Fruit fly (Drosophila melanogaster): ENCODE data around the gene hb.

Gene hb

dm6 chr3R:8701197-8701596 is 3.6 kb upstream of the hb start:
- TF ChIP-seq Sin3A (optimal IDR thresholded peaks at IDR 0.05): no peak

dm6 chr3R:8700660-8701059 is 3.0 kb upstream of the hb start:
- TF ChIP-seq h (optimal IDR thresholded peaks at IDR 0.05) (no peak), psq (optimal IDR thresholded peaks at IDR 0.05) (no peak)

DNA sequence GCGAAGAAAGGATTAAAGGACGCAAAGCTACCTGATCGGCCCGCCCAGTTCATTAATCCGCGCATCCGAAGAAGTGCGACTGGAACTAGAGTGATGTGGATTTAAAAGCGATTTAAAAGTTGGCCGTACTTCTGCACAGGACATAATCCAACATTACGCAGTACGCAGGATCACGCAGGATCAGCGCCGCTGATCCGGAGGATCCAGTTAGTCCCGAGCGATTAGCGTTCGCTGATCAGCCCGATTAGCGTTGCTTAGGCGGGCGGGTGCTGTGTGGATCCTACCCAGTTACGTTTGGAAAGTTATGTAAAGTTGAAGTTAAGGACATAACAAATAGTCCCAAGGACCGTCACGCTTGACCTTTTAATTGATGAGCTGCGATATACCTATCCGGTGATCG is 1.6 kb upstream of the hb start:
- TF ChIP-seq ttk (optimal IDR thresholded peaks at IDR 0.05) (no peak), insv (optimal IDR thresholded peaks at IDR 0.05) (no peak), h (optimal IDR thresholded peaks at IDR 0.05) (no peak), psq (optimal IDR thresholded peaks at IDR 0.05) (no peak), Sin3A (optimal IDR thresholded peaks at IDR 0.05) (no peak)

DNA sequence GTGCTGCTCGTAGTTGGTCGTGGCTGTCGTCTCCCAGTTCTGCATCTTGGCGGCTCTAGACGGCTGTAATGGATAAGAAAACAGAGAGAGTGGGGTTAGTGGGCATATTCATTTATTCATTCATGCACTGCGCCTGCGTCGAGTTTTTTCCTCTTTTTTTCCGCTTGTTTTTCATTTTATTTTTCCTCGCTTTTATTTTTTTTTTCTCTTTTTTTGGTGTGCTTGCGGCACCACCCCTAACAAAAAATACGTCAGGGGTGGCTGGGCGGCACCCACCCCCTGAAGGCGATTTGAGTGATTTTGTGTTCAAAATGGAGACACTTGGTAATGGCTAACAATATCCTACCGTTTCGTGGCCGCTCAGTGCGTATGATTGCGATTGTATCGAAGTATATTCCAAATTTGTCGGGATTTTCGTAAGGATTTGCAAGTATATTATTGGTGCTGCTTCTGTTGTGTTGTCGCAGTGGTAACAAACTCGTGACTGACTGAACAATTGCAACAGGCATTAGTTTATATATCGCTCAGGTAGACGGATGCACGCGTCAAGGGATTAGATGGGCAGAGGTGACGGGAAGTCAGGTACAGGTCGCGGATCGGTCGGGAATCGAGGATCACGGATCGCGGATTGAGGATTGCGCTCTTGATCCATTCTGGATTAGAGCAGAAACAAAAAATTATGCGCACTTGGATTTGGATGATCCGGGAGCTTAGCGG is 3.4 kb downstream of the hb start:
- TF ChIP-seq Sin3A (optimal IDR thresholded peaks at IDR 0.05) (no peak), insv (optimal IDR thresholded peaks at IDR 0.05) (no peak), psq (optimal IDR thresholded peaks at IDR 0.05) (no peak)

- TF ChIP-seq Myc (optimal IDR thresholded peaks at IDR 0.05) (no peak), insv (optimal IDR thresholded peaks at IDR 0.05) (no peak), Sin3A (optimal IDR thresholded peaks at IDR 0.05) (no peak), h (optimal IDR thresholded peaks at IDR 0.05) (no peak), ttk (optimal IDR thresholded peaks at IDR 0.05) (no peak), psq (optimal IDR thresholded peaks at IDR 0.05) (no peak)
Measured at dm6 chr3R:8686446-8686845, 11.2 kb downstream of the hb start.

- TF ChIP-seq Sin3A (optimal IDR thresholded peaks at IDR 0.05): no peak
- TF ChIP-seq psq (optimal IDR thresholded peaks at IDR 0.05): no peak
- TF ChIP-seq insv (optimal IDR thresholded peaks at IDR 0.05): no peak
- TF ChIP-seq Myc (optimal IDR thresholded peaks at IDR 0.05): no peak
Measured at dm6 chr3R:8684328-8685177, 13.1 kb downstream of the hb start, which contains the start of gene CG44227. CG44227 (minus strand) TSS chr3R:8685176.

- TF ChIP-seq h (optimal IDR thresholded peaks at IDR 0.05) (no peak), insv (optimal IDR thresholded peaks at IDR 0.05) (no peak), Sin3A (optimal IDR thresholded peaks at IDR 0.05) (no peak), Myc (optimal IDR thresholded peaks at IDR 0.05) (no peak), ttk (optimal IDR thresholded peaks at IDR 0.05) (no peak), psq (optimal IDR thresholded peaks at IDR 0.05) (no peak)
Measured at dm6 chr3R:8683280-8683679, 14.3 kb downstream of the hb start.

- TF ChIP-seq insv (optimal IDR thresholded peaks at IDR 0.05) (no peak), psq (optimal IDR thresholded peaks at IDR 0.05) (no peak), Myc (optimal IDR thresholded peaks at IDR 0.05) (no peak), h (optimal IDR thresholded peaks at IDR 0.05) (no peak), ttk (optimal IDR thresholded peaks at IDR 0.05) (no peak), Sin3A (optimal IDR thresholded peaks at IDR 0.05) (no peak)
Measured at dm6 chr3R:8680611-8681010, 17.0 kb downstream of the hb start.

- TF ChIP-seq insv (optimal IDR thresholded peaks at IDR 0.05) (no peak), Sin3A (optimal IDR thresholded peaks at IDR 0.05) (no peak), psq (optimal IDR thresholded peaks at IDR 0.05) (no peak), Myc (optimal IDR thresholded peaks at IDR 0.05) (no peak), h (optimal IDR thresholded peaks at IDR 0.05) (no peak), ttk (optimal IDR thresholded peaks at IDR 0.05) (no peak)
Measured at dm6 chr3R:8679934-8680333, 17.7 kb downstream of the hb start, which contains the start of gene CG33325. CG33325 (minus strand) TSS chr3R:8680034.

- TF ChIP-seq h (optimal IDR thresholded peaks at IDR 0.05): no peak
- no peak for TF ChIP-seq ttk (optimal IDR thresholded peaks at IDR 0.05)
- no peak for TF ChIP-seq psq (optimal IDR thresholded peaks at IDR 0.05)
- TF ChIP-seq Myc (optimal IDR thresholded peaks at IDR 0.05): no peak
- no peak for TF ChIP-seq Sin3A (optimal IDR thresholded peaks at IDR 0.05)
- no peak for TF ChIP-seq insv (optimal IDR thresholded peaks at IDR 0.05)
Measured at dm6 chr3R:8676560-8677000, 21.0 kb downstream of the hb start, which contains the start of the genes Unc50, CG11755 and CG8043. Unc50 (minus strand) TSS chr3R:8676613. CG11755 (plus strand) TSS chr3R:8676915. CG8043 (plus strand) TSS chr3R:8676915.

DNA sequence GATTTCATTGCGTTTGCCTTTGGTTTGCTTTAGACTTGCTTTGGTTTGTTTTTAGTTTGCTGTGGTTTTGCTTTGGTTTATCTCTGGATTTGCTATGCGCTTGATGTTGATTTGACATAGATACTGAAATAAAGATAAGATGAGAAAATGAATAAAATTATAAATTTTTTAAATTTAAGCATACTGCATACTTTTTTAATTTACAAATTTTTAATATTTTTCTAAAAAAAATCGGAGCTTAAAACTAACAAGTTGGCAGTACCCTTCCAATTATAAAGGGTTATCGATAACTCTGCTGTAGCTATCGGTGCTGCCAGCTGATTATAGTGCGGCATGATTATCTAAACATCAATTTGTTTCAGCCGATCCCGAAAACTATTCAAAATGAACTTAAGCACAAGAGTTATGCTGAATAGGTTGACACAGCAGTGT is 23.8 kb downstream of the hb start, which contains the start of gene mRpL19:
Gene mRpL19 (plus strand): TSS at position 307 of the 432 bp plus-strand sequence.
- TF ChIP-seq insv (optimal IDR thresholded peaks at IDR 0.05) (no peak), ttk (optimal IDR thresholded peaks at IDR 0.05) (no peak), Sin3A (optimal IDR thresholded peaks at IDR 0.05) (no peak), psq (optimal IDR thresholded peaks at IDR 0.05) (no peak), Myc (optimal IDR thresholded peaks at IDR 0.05) (no peak), h (optimal IDR thresholded peaks at IDR 0.05) (no peak)

All from Kc167 (cell line).